Fruit fly (Drosophila melanogaster) whole organism, embryonic: Measurements from ENCODE around the gene Kr-h1.

ENCODE experiments used
- CG4282 ChIP-seq: fragments of 200-800 bp; sonication (Bioruptor generic); optimal IDR thresholded peaks from 2 replicates; lab custom pipeline; 2016; ENCODE audit warnings: missing biosample characterization, missing genetic modification characterization
- CG7963 ChIP-seq: fragments of 200-800 bp; sonication (Bioruptor generic); IDR thresholded peaks from 3 replicates; pipeline ENCODE4 v1.3.6; 2022; ENCODE audit warnings: missing biosample characterization, missing genetic modification characterization; ENCODE audit not compliant: partially characterized antibody
- D19B ChIP-seq: fragments of 200-800 bp; sonication (Bioruptor generic); optimal IDR thresholded peaks from 2 replicates; lab custom pipeline; 2017; ENCODE audit warnings: missing biosample characterization, mild to moderate bottlenecking, missing genetic modification characterization
- Hey ChIP-seq: fragments of 200-800 bp; sonication (Bioruptor generic); optimal IDR thresholded peaks from 3 replicates; lab custom pipeline; 2018; ENCODE audit warnings: missing biosample characterization, mild to moderate bottlenecking, missing genetic modification characterization
- Lpt ChIP-seq: fragments of >200 bp; optimal IDR thresholded peaks from 2 replicates; lab custom pipeline; 2018; ENCODE audit warnings: missing biosample characterization, missing genetic modification characterization
- caup ChIP-seq: fragments of 200-800 bp; sonication (Bioruptor generic); optimal IDR thresholded peaks from 3 replicates; lab custom pipeline; 2017; ENCODE audit warnings: missing biosample characterization, mild to moderate bottlenecking, missing genetic modification characterization, moderate library complexity; ENCODE audit not compliant: severe bottlenecking
- dimm ChIP-seq: fragments of 200-800 bp; sonication (Bioruptor generic); IDR thresholded peaks from 2 replicates; pipeline ENCODE4 v1.3.6; 2022; ENCODE audit warnings: missing biosample characterization, missing genetic modification characterization
- esg ChIP-seq: fragments of 200-800 bp; sonication (Bioruptor generic); conservative IDR thresholded peaks from 2 replicates; pipeline ENCODE4 v1.3.6; 2022; ENCODE audit warnings: missing biosample characterization, missing genetic modification characterization
- salm ChIP-seq: fragments of 200-800 bp; sonication (Bioruptor generic); optimal IDR thresholded peaks from 2 replicates; lab custom pipeline; 2018; ENCODE audit warnings: missing biosample characterization, mild to moderate bottlenecking, missing genetic modification characterization

dm6 chr2L:6050575-6050974 is 31.8 kb upstream of the Kr-h1 start, which contains the start of gene CG9135:
- TF ChIP-seq D19B (GFP tag; lab: Kevin White, UChicago) (no peak), Hey (tag; lab: Kevin White, UChicago) (no peak), salm (tag; lab: Kevin White, UChicago) (no peak), CG7963 (GFP tag; lab: Robert Waterston, UW) (peak; percentile 100), caup (GFP tag; lab: Kevin White, UChicago) (no peak), Lpt (no peak), esg (no peak), CG4282 (GFP tag; lab: Kevin White, UChicago) (no peak), dimm (GFP tag; lab: Robert Waterston, UW) (no peak)
